Worm (Caenorhabditis elegans): ENCODE measurements around the gene cup-16.

DNA sequence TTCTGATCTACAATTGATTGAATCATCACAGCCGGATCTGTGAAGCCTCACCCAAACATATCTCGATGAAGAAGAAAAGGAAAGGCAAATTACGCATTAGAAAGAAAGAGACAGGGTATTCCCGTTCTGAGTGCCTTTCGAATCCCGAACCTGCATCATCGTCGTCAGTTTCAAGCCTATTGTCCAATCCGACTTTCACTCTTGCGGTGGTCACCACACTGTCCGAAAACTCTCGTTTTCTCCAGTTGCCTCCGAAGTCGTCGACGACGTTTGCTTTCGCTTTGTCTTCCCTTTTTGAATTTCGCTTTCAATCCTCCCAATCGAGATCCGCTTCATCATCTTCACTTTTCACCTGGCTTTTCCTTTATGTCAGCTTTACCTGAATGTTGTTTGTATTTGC, 42.1 kb downstream of the cup-16 start:
- TF ChIP-seq nhr-21 (tag; optimal IDR thresholded peaks at IDR 0.05) = no peak
- no peak for TF ChIP-seq nhr-11 (tag; optimal IDR thresholded peaks at IDR 0.05)
- TF ChIP-seq fos-1 (tag; optimal IDR thresholded peaks at IDR 0.05) = no peak
- TF ChIP-seq elt-1 (tag; optimal IDR thresholded peaks at IDR 0.05) = no peak
